Fruit fly (Drosophila melanogaster) whole organism, embryonic: Measurements from ENCODE around the gene Paics.
A peak's percentile ranks its signal among the peaks of the same experiment; 100 is the strongest.

Experiments used
- Aef1 ChIP-seq: fragments of 200-800 bp; sonication (Bioruptor generic); IDR thresholded peaks from 3 replicates; pipeline ENCODE4 v1.3.6; 2022; ENCODE audit warnings: missing biosample characterization, missing genetic modification characterization
- Bdp1 ChIP-seq: fragments of 200-800 bp; sonication (Bioruptor generic); optimal IDR thresholded peaks from 3 replicates; lab custom pipeline; 2016; ENCODE audit warnings: missing biosample characterization, missing genetic modification characterization
- BtbVII ChIP-seq: fragments of 200-800 bp; sonication (Bioruptor generic); optimal IDR thresholded peaks from 3 replicates; lab custom pipeline; 2017; ENCODE audit warnings: missing biosample characterization, mild to moderate bottlenecking, missing genetic modification characterization
- Bteb2 ChIP-seq: fragments of 200-800 bp; sonication (Bioruptor generic); optimal IDR thresholded peaks from 2 replicates; lab custom pipeline; 2016; ENCODE audit warnings: missing biosample characterization, missing genetic modification characterization
- CG10147 ChIP-seq: fragments of 200-800 bp; sonication (Bioruptor generic); optimal IDR thresholded peaks from 2 replicates; lab custom pipeline; 2019; ENCODE audit warnings: missing biosample characterization, mild to moderate bottlenecking, missing genetic modification characterization, moderate library complexity
- CG11093 ChIP-seq: fragments of 200-800 bp; sonication (Bioruptor generic); IDR thresholded peaks from 3 replicates; pipeline ENCODE4 v1.3.6; 2022; ENCODE audit warnings: missing biosample characterization, missing genetic modification characterization
- CG11560 ChIP-seq: fragments of 200-800 bp; sonication (Bioruptor generic); IDR thresholded peaks from 3 replicates; pipeline ENCODE4 v1.3.6; 2022; ENCODE audit warnings: missing biosample characterization, missing genetic modification characterization
- CG11695 ChIP-seq: fragments of 200-800 bp; sonication (Bioruptor generic); IDR thresholded peaks from 3 replicates; pipeline ENCODE4 v1.3.6; 2022; ENCODE audit warnings: missing biosample characterization, missing genetic modification characterization
- CG12071 ChIP-seq: fragments of 200-800 bp; sonication (Bioruptor generic); optimal IDR thresholded peaks from 3 replicates; lab custom pipeline; 2018; ENCODE audit warnings: missing biosample characterization, mild to moderate bottlenecking, missing genetic modification characterization
- CG13287 ChIP-seq: fragments of 200-800 bp; sonication (Bioruptor generic); IDR thresholded peaks from 2 replicates; pipeline ENCODE4 v1.3.6; 2022; ENCODE audit warnings: missing biosample characterization, missing genetic modification characterization; ENCODE audit not compliant: partially characterized antibody
- CG13894 ChIP-seq: fragments of 200-800 bp; sonication (Bioruptor generic); optimal IDR thresholded peaks from 3 replicates; lab custom pipeline; 2018; ENCODE audit warnings: missing biosample characterization, mild to moderate bottlenecking, missing genetic modification characterization, moderate library complexity
- CG15514 ChIP-seq: fragments of 200-800 bp; sonication (Bioruptor generic); optimal IDR thresholded peaks from 3 replicates; lab custom pipeline; 2017; ENCODE audit warnings: missing biosample characterization, missing genetic modification characterization, mild to moderate bottlenecking, moderate library complexity, missing genetic modification reagents
- CG1603 ChIP-seq: fragments of 200-800 bp; sonication (Bioruptor generic); optimal IDR thresholded peaks from 2 replicates; lab custom pipeline; 2019; ENCODE audit warnings: missing biosample characterization, mild to moderate bottlenecking, missing genetic modification characterization, moderate library complexity
- CG18262 ChIP-seq: fragments of 200-800 bp; optimal IDR thresholded peaks from 3 replicates; lab custom pipeline; 2019; ENCODE audit warnings: missing biosample characterization, mild to moderate bottlenecking, missing genetic modification characterization, moderate library complexity
- CG2712 ChIP-seq: fragments of 200-800 bp; optimal IDR thresholded peaks from 3 replicates; lab custom pipeline; 2019; ENCODE audit warnings: missing biosample characterization, mild to moderate bottlenecking, missing genetic modification characterization, moderate library complexity
- CG30020 ChIP-seq: fragments of 200-800 bp; optimal IDR thresholded peaks from 2 replicates; lab custom pipeline; 2019; ENCODE audit warnings: missing biosample characterization, mild to moderate bottlenecking, missing genetic modification characterization, moderate library complexity
- CG31365 ChIP-seq: fragments of 200-800 bp; sonication (Bioruptor generic); optimal IDR thresholded peaks from 2 replicates; lab custom pipeline; 2018; ENCODE audit warnings: missing biosample characterization, mild to moderate bottlenecking, missing genetic modification characterization
- CG3847 ChIP-seq: fragments of 200-800 bp; sonication (Bioruptor generic); IDR thresholded peaks from 2 replicates; pipeline ENCODE4 v1.3.6; 2022; ENCODE audit warnings: missing biosample characterization, missing genetic modification characterization
- CG4820 ChIP-seq: fragments of 200-800 bp; sonication (Bioruptor generic); optimal IDR thresholded peaks from 3 replicates; lab custom pipeline; 2016; ENCODE audit warnings: missing biosample characterization, missing genetic modification characterization
- CG7745 ChIP-seq: fragments of 200-800 bp; sonication (Bioruptor generic); optimal IDR thresholded peaks from 2 replicates; lab custom pipeline; 2018; ENCODE audit warnings: missing biosample characterization, mild to moderate bottlenecking, missing genetic modification characterization, moderate library complexity
- CG8478 ChIP-seq: fragments of >200 bp; optimal IDR thresholded peaks from 2 replicates; lab custom pipeline; 2018
- CTCF ChIP-seq: fragments of 200-800 bp; sonication (Bioruptor generic); optimal IDR thresholded peaks from 2 replicates; lab custom pipeline; 2017; ENCODE audit warnings: missing biosample characterization, mild to moderate bottlenecking, missing genetic modification characterization, moderate library complexity
- Dref ChIP-seq: fragments of 200-800 bp; sonication (Bioruptor generic); IDR thresholded peaks from 2 replicates; pipeline ENCODE4 v1.3.6; 2022; ENCODE audit warnings: missing biosample characterization, missing genetic modification characterization
- Drgx ChIP-seq: fragments of 200-800 bp; sonication (Bioruptor generic); IDR thresholded peaks from 2 replicates; pipeline ENCODE4 v1.3.6; 2022; ENCODE audit warnings: missing biosample characterization, missing genetic modification characterization
- Ets97D ChIP-seq: fragments of 200-800 bp; sonication (Bioruptor generic); optimal IDR thresholded peaks from 3 replicates; lab custom pipeline; 2016; ENCODE audit warnings: missing biosample characterization, missing genetic modification characterization
- Hr3 ChIP-seq: fragments of 200-800 bp; sonication (Bioruptor generic); optimal IDR thresholded peaks from 3 replicates; lab custom pipeline; 2016; ENCODE audit warnings: missing biosample characterization, missing genetic modification characterization
- Hr39 ChIP-seq: fragments of >200 bp; optimal IDR thresholded peaks from 2 replicates; lab custom pipeline; 2017
- Lpt ChIP-seq: fragments of >200 bp; optimal IDR thresholded peaks from 2 replicates; lab custom pipeline; 2018; ENCODE audit warnings: missing biosample characterization, missing genetic modification characterization
- Mad ChIP-seq: fragments of 200-800 bp; sonication (Bioruptor generic); optimal IDR thresholded peaks from 2 replicates; lab custom pipeline; 2016; ENCODE audit warnings: missing biosample characterization, missing genetic modification characterization
- NFAT ChIP-seq: fragments of 200-800 bp; sonication (Bioruptor generic); IDR thresholded peaks from 2 replicates; pipeline ENCODE4 v1.3.6; 2022; ENCODE audit warnings: missing biosample characterization, missing genetic modification characterization
- PHDP ChIP-seq: fragments of 200-800 bp; sonication (Bioruptor generic); optimal IDR thresholded peaks from 3 replicates; lab custom pipeline; 2018; ENCODE audit warnings: missing biosample characterization, mild to moderate bottlenecking, missing genetic modification characterization, moderate library complexity
- Sox102F ChIP-seq: fragments of 200-800 bp; sonication (Bioruptor generic); optimal IDR thresholded peaks from 2 replicates; lab custom pipeline; 2018; ENCODE audit warnings: missing biosample characterization, mild to moderate bottlenecking, missing genetic modification characterization, moderate library complexity
- TFAM ChIP-seq: fragments of 200-800 bp; sonication (Bioruptor generic); optimal IDR thresholded peaks from 2 replicates; lab custom pipeline; 2017; ENCODE audit warnings: missing biosample characterization, missing genetic modification characterization, inconsistent platforms
- Xrp1 ChIP-seq: fragments of 200-800 bp; sonication (Bioruptor generic); IDR thresholded peaks from 2 replicates; pipeline ENCODE4 v1.3.6; 2022; ENCODE audit warnings: missing biosample characterization, missing genetic modification characterization
- YL-1 ChIP-seq: fragments of 200-800 bp; sonication (Bioruptor generic); optimal IDR thresholded peaks from 3 replicates; lab custom pipeline; 2017; ENCODE audit warnings: missing biosample characterization, mild to moderate bottlenecking, missing genetic modification characterization
- ash1 ChIP-seq: fragments of 200-800 bp; sonication (Bioruptor generic); optimal IDR thresholded peaks from 2 replicates; lab custom pipeline; 2018; ENCODE audit warnings: missing biosample characterization, mild to moderate bottlenecking, missing genetic modification characterization
- br ChIP-seq: fragments of >200 bp; optimal IDR thresholded peaks from 2 replicates; lab custom pipeline; 2017
- fd102C ChIP-seq: fragments of 200-800 bp; sonication (Bioruptor generic); optimal IDR thresholded peaks from 2 replicates; lab custom pipeline; 2018; ENCODE audit warnings: missing biosample characterization, mild to moderate bottlenecking, missing genetic modification characterization, moderate library complexity
- fd96Cb ChIP-seq: fragments of 200-800 bp; sonication (Bioruptor generic); optimal IDR thresholded peaks from 2 replicates; lab custom pipeline; 2018; ENCODE audit warnings: missing biosample characterization, mild to moderate bottlenecking, missing genetic modification characterization, moderate library complexity
- gt ChIP-seq: fragments of 200-800 bp; sonication (Bioruptor generic); IDR thresholded peaks from 2 replicates; pipeline ENCODE4 v1.3.6; 2022; ENCODE audit warnings: missing biosample characterization, missing genetic modification characterization
- lilli ChIP-seq: fragments of 200-800 bp; sonication (Bioruptor generic); optimal IDR thresholded peaks from 3 replicates; lab custom pipeline; 2016; ENCODE audit warnings: missing biosample characterization, missing genetic modification characterization
- mld ChIP-seq: fragments of 200-800 bp; sonication (Bioruptor generic); IDR thresholded peaks from 3 replicates; pipeline ENCODE4 v1.3.6; 2022; ENCODE audit warnings: missing biosample characterization, missing genetic modification characterization; ENCODE audit not compliant: partially characterized antibody
- nau ChIP-seq: fragments of 200-800 bp; sonication (Bioruptor generic); optimal IDR thresholded peaks from 3 replicates; lab custom pipeline; 2017; ENCODE audit warnings: missing biosample characterization, mild to moderate bottlenecking, missing genetic modification characterization, missing genetic modification reagents
- nom ChIP-seq: fragments of 200-800 bp; sonication (Bioruptor generic); optimal IDR thresholded peaks from 2 replicates; lab custom pipeline; 2017; ENCODE audit warnings: missing biosample characterization, missing genetic modification characterization, mild to moderate bottlenecking, moderate library complexity, missing genetic modification reagents
- pan ChIP-seq, 4 experiments: fragments of >200 bp in 3 of 4; fragments of 200-800 bp in 1 of 4; sonication (Bioruptor generic) in 1 of 4; optimal IDR thresholded peaks in 3 of 4; IDR thresholded peaks in 1 of 4; 2 replicates each; pipeline versions ENCODE4 v1.3.6 to Lab custom; 2017 to 2022; ENCODE audit warnings: missing biosample characterization in 2 of 4, missing genetic modification characterization in 2 of 4, mixed read lengths in 1 of 4
- row ChIP-seq: fragments of 200-800 bp; sonication (Bioruptor generic); IDR thresholded peaks from 3 replicates; pipeline ENCODE4 v1.3.6; 2022; ENCODE audit warnings: missing biosample characterization, missing genetic modification characterization
- sd ChIP-seq: fragments of 200-800 bp; sonication (Bioruptor generic); optimal IDR thresholded peaks from 3 replicates; lab custom pipeline; 2018; ENCODE audit warnings: missing biosample characterization, mild to moderate bottlenecking, missing genetic modification characterization, moderate library complexity
- ssp ChIP-seq: fragments of 200-800 bp; sonication (Bioruptor generic); IDR thresholded peaks from 2 replicates; pipeline ENCODE4 v1.3.6; 2022; ENCODE audit warnings: missing biosample characterization, missing genetic modification characterization
- tgo ChIP-seq: fragments of 200-800 bp; sonication (Bioruptor generic); IDR thresholded peaks from 3 replicates; pipeline ENCODE4 v1.3.6; 2022; ENCODE audit warnings: missing biosample characterization, missing genetic modification characterization
- unc-4 ChIP-seq: fragments of 200-800 bp; sonication (Bioruptor generic); IDR thresholded peaks from 2 replicates; pipeline ENCODE4 v1.3.6; 2022; ENCODE audit warnings: missing biosample characterization, missing genetic modification characterization; ENCODE audit not compliant: partially characterized antibody
- zf30C ChIP-seq: fragments of 200-800 bp; sonication (Bioruptor generic); optimal IDR thresholded peaks from 3 replicates; lab custom pipeline; 2018; ENCODE audit warnings: missing biosample characterization, mild to moderate bottlenecking, missing genetic modification characterization

Gene Paics

dm6 chrX:12737057-12737734 is 23.2 kb downstream of the Paics start (continued):
- no peak for TF ChIP-seq row (GFP tag; lab: Robert Waterston, UW)
- no peak for TF ChIP-seq CG30020 (tag; lab: Kevin White, UChicago)
- no peak for TF ChIP-seq mld
- no peak for TF ChIP-seq Sox102F (GFP tag; lab: Kevin White, UChicago)
- TF ChIP-seq fd102C (GFP tag; lab: Kevin White, UChicago), result no peak
- no peak for TF ChIP-seq CG11560 (tag; lab: Robert Waterston, UW)
- TF ChIP-seq Mad (GFP tag; lab: Kevin White, UChicago), result no peak
- TF ChIP-seq Bdp1 (GFP tag; lab: Kevin White, UChicago), result no peak
- no peak for TF ChIP-seq Lpt (GFP tag; lab: Kevin White, UChicago)
- no peak for TF ChIP-seq CG12071 (GFP tag; lab: Kevin White, UChicago)
- no peak for TF ChIP-seq Ets97D (GFP tag; lab: Kevin White, UChicago)
- TF ChIP-seq CG11093 (GFP tag; lab: Robert Waterston, UW), result no peak
- TF ChIP-seq CG4820 (GFP tag; lab: Kevin White, UChicago), result no peak
- TF ChIP-seq Aef1 (GFP tag; lab: Robert Waterston, UW), result no peak
- TF ChIP-seq Dref (GFP tag; lab: Robert Waterston, UW), result no peak
- no peak for TF ChIP-seq PHDP (tag; lab: Kevin White, UChicago)
- no peak for TF ChIP-seq pan (optimal IDR thresholded peaks at IDR 0.05; lab: Kevin White, UChicago)
- TF ChIP-seq pan (GFP tag; optimal IDR thresholded peaks at IDR 0.05 in 1 of 2, IDR thresholded peaks at IDR 0.05 in 1 of 2), result no peak
- TF ChIP-seq CG10147 (GFP tag; lab: Kevin White, UChicago), result no peak
- no peak for TF ChIP-seq CG13894 (tag; lab: Kevin White, UChicago)
- TF ChIP-seq Bteb2 (GFP tag; lab: Kevin White, UChicago), result no peak
- TF ChIP-seq nau (GFP tag; lab: Kevin White, UChicago), result no peak
- peak; percentile 6 for TF ChIP-seq CG15514 (GFP tag; lab: Kevin White, UChicago)
- no peak for TF ChIP-seq fd96Cb (tag; lab: Kevin White, UChicago)
- peak; percentile 20 for TF ChIP-seq CG1603 (tag; lab: Kevin White, UChicago)
- no peak for TF ChIP-seq CG8478
- TF ChIP-seq ssp (GFP tag; lab: Robert Waterston, UW), result no peak
- TF ChIP-seq YL-1 (GFP tag; lab: Kevin White, UChicago), result no peak
- TF ChIP-seq CG3847, result no peak
- no peak for TF ChIP-seq zf30C (GFP tag; lab: Kevin White, UChicago)
- peak; percentile 74 for TF ChIP-seq sd
- TF ChIP-seq NFAT (GFP tag; lab: Robert Waterston, UW), result no peak
- TF ChIP-seq TFAM, result no peak
- TF ChIP-seq CG11695 (GFP tag; lab: Robert Waterston, UW), result 0 out of 3 replicates have a peak, but pooled peaks have one; percentile 55
- peak; percentile 15; the same call in 1 of the 2 replicates for TF ChIP-seq Xrp1 (GFP tag; lab: Robert Waterston, UW)
- no peak for TF ChIP-seq lilli (GFP tag; lab: Kevin White, UChicago)
- no peak for TF ChIP-seq ash1 (GFP tag; lab: Kevin White, UChicago)
- TF ChIP-seq gt, result no peak
- TF ChIP-seq Drgx (GFP tag; lab: Robert Waterston, UW), result peak; percentile 91
- peak; percentile 45 for TF ChIP-seq BtbVII (GFP tag; lab: Kevin White, UChicago)
- peak; percentile 8 for TF ChIP-seq CG7745 (tag; lab: Kevin White, UChicago)
- no peak for TF ChIP-seq CG31365
- TF ChIP-seq CG18262, result no peak
- peak; percentile 98 for TF ChIP-seq nom (GFP tag; lab: Kevin White, UChicago)
- no peak for TF ChIP-seq Hr39 (lab: Kevin White, UChicago)
- TF ChIP-seq Hr3, result no peak
- no peak for TF ChIP-seq CTCF (GFP tag; lab: Kevin White, UChicago)
- no peak for TF ChIP-seq unc-4 (GFP tag; lab: Robert Waterston, UW)
- TF ChIP-seq CG2712 (tag; lab: Kevin White, UChicago), result no peak
- TF ChIP-seq br, result no peak
- 0 out of 3 replicates have a peak, but pooled peaks have one; percentile 20 for TF ChIP-seq tgo (GFP tag; lab: Robert Waterston, UW)
- TF ChIP-seq CG13287 (GFP tag; lab: Robert Waterston, UW), result no peak
